Fruit fly (Drosophila melanogaster): Measurements from ENCODE around the gene Dhfr.

Gene Dhfr

DNA sequence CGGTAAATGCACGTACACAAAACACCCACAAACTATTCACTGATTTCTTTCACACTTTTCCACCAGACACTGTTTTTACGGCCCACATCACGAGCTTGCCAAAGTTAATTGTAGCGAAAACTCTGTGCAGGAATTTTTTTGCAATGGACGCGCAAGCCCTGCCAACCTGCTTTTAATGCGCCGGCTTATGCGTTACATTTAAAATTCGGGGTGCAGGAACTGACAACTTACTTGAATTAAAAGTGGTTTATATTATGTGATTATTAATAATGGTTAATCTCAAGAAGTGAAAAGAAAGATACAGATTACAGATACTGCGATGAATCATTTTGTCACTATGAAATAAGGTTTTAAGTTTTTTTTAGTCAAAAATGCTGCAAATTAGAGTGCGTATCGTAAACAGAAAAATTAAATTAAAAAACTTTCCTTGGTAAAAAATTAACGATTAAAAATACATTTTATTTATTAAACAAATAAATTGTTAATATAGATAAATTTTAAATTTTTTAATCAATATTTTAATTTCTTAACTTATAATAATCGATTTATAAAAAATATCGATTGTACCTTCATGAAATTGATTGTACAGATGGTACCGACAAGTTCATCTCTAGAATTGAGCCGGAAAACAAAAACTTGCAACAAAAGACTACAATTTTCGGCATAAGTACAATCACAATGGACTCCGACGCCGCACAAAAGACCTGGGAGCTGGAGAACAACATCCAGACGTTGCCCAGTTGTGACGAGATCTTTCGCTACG is 11.3 kb upstream of the Dhfr start, which contains the start of the genes CG42232 and CSN5 (continued):
- TF ChIP-seq yki (optimal IDR thresholded peaks at IDR 0.05) (no peak), kay (GFP tag; optimal IDR thresholded peaks at IDR 0.05) (peak; percentile 10), CG15269 (tag; optimal IDR thresholded peaks at IDR 0.05) (no peak), ewg (GFP tag; optimal IDR thresholded peaks at IDR 0.05) (peak; percentile 15), CG7556 (GFP tag; optimal IDR thresholded peaks at IDR 0.05) (no peak), CG1647 (GFP tag; optimal IDR thresholded peaks at IDR 0.05) (peak; percentile 46), wor (GFP tag; IDR thresholded peaks at IDR 0.05) (no peak), CG3407 (GFP tag; optimal IDR thresholded peaks at IDR 0.05) (no peak), insv (GFP tag; optimal IDR thresholded peaks at IDR 0.05) (peak in 1 of 2 experiments; percentile 4), Dip2 (GFP tag; IDR thresholded peaks at IDR 0.05) (no peak), CG10321 (GFP tag; IDR thresholded peaks at IDR 0.05) (no peak), CG1792 (GFP tag; optimal IDR thresholded peaks at IDR 0.05) (no peak), MTF-1 (GFP tag; optimal IDR thresholded peaks at IDR 0.05; ENCODE audit: borderline replicate concordance) (no peak), eve (GFP tag; optimal IDR thresholded peaks at IDR 0.05) (no peak), slou (GFP tag; optimal IDR thresholded peaks at IDR 0.05) (peak; percentile 21), CG14050 (GFP tag; IDR thresholded peaks at IDR 0.05) (no peak), Oli (tag; optimal IDR thresholded peaks at IDR 0.05) (no peak), zfh1 (GFP tag; IDR thresholded peaks at IDR 0.05) (no peak), Camta (GFP tag; optimal IDR thresholded peaks at IDR 0.05) (peak; percentile 22), CG6683 (GFP tag; optimal IDR thresholded peaks at IDR 0.05) (no peak), CG30403 (GFP tag; optimal IDR thresholded peaks at IDR 0.05) (peak; percentile 77), CG11093 (GFP tag; IDR thresholded peaks at IDR 0.05) (no peak), sima (GFP tag; optimal IDR thresholded peaks at IDR 0.05) (no peak), CG16779 (GFP tag; IDR thresholded peaks at IDR 0.05) (no peak), CG16863 (GFP tag; optimal IDR thresholded peaks at IDR 0.05) (peak; percentile 39), sug (tag; optimal IDR thresholded peaks at IDR 0.05) (no peak), CG4820 (GFP tag; optimal IDR thresholded peaks at IDR 0.05) (peak; percentile 54), YL-1 (GFP tag; optimal IDR thresholded peaks at IDR 0.05) (peak; percentile 23), fd96Cb (tag; optimal IDR thresholded peaks at IDR 0.05) (peak; percentile 49), H15 (GFP tag; IDR thresholded peaks at IDR 0.05) (peak; percentile 23; the same call in 1 of the 3 replicates), Hmr (GFP tag; optimal IDR thresholded peaks at IDR 0.05) (peak; percentile 51), otp (GFP tag; IDR thresholded peaks at IDR 0.05) (no peak), CG18262 (tag; optimal IDR thresholded peaks at IDR 0.05) (peak; percentile 51), CG8281 (tag; optimal IDR thresholded peaks at IDR 0.05) (no peak), pnt (GFP tag; optimal IDR thresholded peaks at IDR 0.05) (peak; percentile 65), ac (GFP tag; optimal IDR thresholded peaks at IDR 0.05) (no peak), CG1603 (tag; optimal IDR thresholded peaks at IDR 0.05) (no peak), CG13123 (GFP tag; optimal IDR thresholded peaks at IDR 0.05) (peak; percentile 32), Bdp1 (GFP tag; optimal IDR thresholded peaks at IDR 0.05) (no peak), BEAF-32 (GFP tag; optimal IDR thresholded peaks at IDR 0.05) (peak; percentile 57), CG31441 (GFP tag; IDR thresholded peaks at IDR 0.05) (no peak), CG33557 (GFP tag; optimal IDR thresholded peaks at IDR 0.05) (peak; percentile 42), Drgx (GFP tag; IDR thresholded peaks at IDR 0.05) (no peak), fru (optimal IDR thresholded peaks at IDR 0.05) (no peak), dimm (GFP tag; IDR thresholded peaks at IDR 0.05) (no peak), CG34376 (GFP tag; optimal IDR thresholded peaks at IDR 0.05) (no peak), mirr (GFP tag; optimal IDR thresholded peaks at IDR 0.05) (no peak), Ssrp (tag; optimal IDR thresholded peaks at IDR 0.05) (peak; percentile 64), CG17612 (GFP tag; IDR thresholded peaks at IDR 0.05) (no peak), CG16813 (GFP tag; IDR thresholded peaks at IDR 0.05; ENCODE audit: partially characterized antibody) (no peak; the same call in 2 of the 3 replicates), TFAM (GFP tag; optimal IDR thresholded peaks at IDR 0.05) (no peak)
